Fruit fly (Drosophila melanogaster) whole organism, embryonic: ENCODE data around the gene Hexim.
A peak's percentile ranks its signal among the peaks of the same experiment; 100 is the strongest.

Experiments
- Bgb ChIP-seq: fragments of 200-800 bp; sonication (Bioruptor generic); IDR thresholded peaks from 2 replicates; pipeline ENCODE4 v1.3.6; 2022; ENCODE audit warnings: missing biosample characterization, missing genetic modification characterization; ENCODE audit not compliant: partially characterized antibody
- CG10462 ChIP-seq: fragments of 200-800 bp; sonication (Bioruptor generic); optimal IDR thresholded peaks from 2 replicates; lab custom pipeline; 2016; ENCODE audit warnings: missing biosample characterization, missing genetic modification characterization
- CG11093 ChIP-seq: fragments of 200-800 bp; sonication (Bioruptor generic); IDR thresholded peaks from 3 replicates; pipeline ENCODE4 v1.3.6; 2022; ENCODE audit warnings: missing biosample characterization, missing genetic modification characterization
- CG12236 ChIP-seq: fragments of 200-800 bp; sonication (Bioruptor generic); optimal IDR thresholded peaks from 2 replicates; lab custom pipeline; 2016; ENCODE audit warnings: missing biosample characterization, missing genetic modification characterization
- CG12299 ChIP-seq: fragments of 200-800 bp; sonication (Bioruptor generic); optimal IDR thresholded peaks from 2 replicates; lab custom pipeline; 2018; ENCODE audit warnings: missing biosample characterization, mild to moderate bottlenecking, missing genetic modification characterization
- CG12659 ChIP-seq: fragments of 200-800 bp; sonication (Bioruptor generic); optimal IDR thresholded peaks from 3 replicates; lab custom pipeline; 2017; ENCODE audit warnings: mild to moderate bottlenecking, missing biosample characterization, missing genetic modification reagents, missing genetic modification characterization
- CG13123 ChIP-seq: fragments of 200-800 bp; sonication (Bioruptor generic); optimal IDR thresholded peaks from 2 replicates; lab custom pipeline; 2016; ENCODE audit warnings: missing biosample characterization, missing genetic modification characterization
- CG13287 ChIP-seq: fragments of 200-800 bp; sonication (Bioruptor generic); IDR thresholded peaks from 2 replicates; pipeline ENCODE4 v1.3.6; 2022; ENCODE audit warnings: missing biosample characterization, missing genetic modification characterization; ENCODE audit not compliant: partially characterized antibody
- CG15073 ChIP-seq: fragments of 200-800 bp; sonication (Bioruptor generic); optimal IDR thresholded peaks from 2 replicates; lab custom pipeline; 2016; ENCODE audit warnings: missing biosample characterization, missing genetic modification characterization
- CG16779 ChIP-seq: fragments of 200-800 bp; sonication (Bioruptor generic); IDR thresholded peaks from 2 replicates; pipeline ENCODE4 v1.3.6; 2022; ENCODE audit warnings: missing biosample characterization, missing genetic modification characterization
- CG17328 ChIP-seq: fragments of 200-800 bp; sonication (Bioruptor generic); IDR thresholded peaks from 2 replicates; pipeline ENCODE4 v1.3.6; 2022; ENCODE audit warnings: missing biosample characterization, missing genetic modification characterization
- CG1792 ChIP-seq: fragments of 200-800 bp; sonication (Bioruptor generic); optimal IDR thresholded peaks from 2 replicates; lab custom pipeline; 2016; ENCODE audit warnings: missing biosample characterization, missing genetic modification characterization
- CG4282 ChIP-seq: fragments of 200-800 bp; sonication (Bioruptor generic); optimal IDR thresholded peaks from 2 replicates; lab custom pipeline; 2016; ENCODE audit warnings: missing biosample characterization, missing genetic modification characterization
- CG4328 ChIP-seq: fragments of 200-800 bp; sonication (Bioruptor generic); optimal IDR thresholded peaks from 3 replicates; lab custom pipeline; 2017; ENCODE audit warnings: missing biosample characterization, missing genetic modification reagents, missing genetic modification characterization
- CG4424 ChIP-seq: fragments of 200-800 bp; sonication (Bioruptor generic); optimal IDR thresholded peaks from 3 replicates; lab custom pipeline; 2016; ENCODE audit warnings: missing biosample characterization, missing genetic modification characterization
- CG4730 ChIP-seq: fragments of 200-800 bp; sonication (Bioruptor generic); IDR thresholded peaks from 2 replicates; pipeline ENCODE4 v1.3.6; 2022; ENCODE audit warnings: missing biosample characterization, missing genetic modification characterization
- CG4820 ChIP-seq: fragments of 200-800 bp; sonication (Bioruptor generic); optimal IDR thresholded peaks from 3 replicates; lab custom pipeline; 2016; ENCODE audit warnings: missing biosample characterization, missing genetic modification characterization
- CG5245 ChIP-seq: fragments of 200-800 bp; sonication (Bioruptor generic); optimal IDR thresholded peaks from 3 replicates; lab custom pipeline; 2016; ENCODE audit warnings: missing biosample characterization, missing genetic modification characterization
- CG6683 ChIP-seq: fragments of 200-800 bp; sonication (Bioruptor generic); optimal IDR thresholded peaks from 2 replicates; lab custom pipeline; 2017; ENCODE audit warnings: missing biosample characterization, mild to moderate bottlenecking, missing genetic modification characterization, missing genetic modification reagents
- CG6854 ChIP-seq: fragments of 200-800 bp; sonication (Bioruptor generic); optimal IDR thresholded peaks from 3 replicates; lab custom pipeline; 2017; ENCODE audit warnings: missing biosample characterization, mild to moderate bottlenecking, missing genetic modification characterization
- CG7839 ChIP-seq: fragments of 200-800 bp; sonication (Bioruptor generic); optimal IDR thresholded peaks from 3 replicates; lab custom pipeline; 2018; ENCODE audit warnings: missing biosample characterization, mild to moderate bottlenecking, missing genetic modification characterization, moderate library complexity
- CG9817 ChIP-seq: fragments of 200-800 bp; sonication (Bioruptor generic); optimal IDR thresholded peaks from 2 replicates; lab custom pipeline; 2018; ENCODE audit warnings: missing biosample characterization, mild to moderate bottlenecking, missing genetic modification characterization, moderate library complexity
- CoRest ChIP-seq: fragments of 200-800 bp; sonication (Bioruptor generic); optimal IDR thresholded peaks from 3 replicates; lab custom pipeline; 2018; ENCODE audit warnings: missing biosample characterization, mild to moderate bottlenecking, missing genetic modification characterization, moderate library complexity
- CrebB ChIP-seq: fragments of 200-800 bp; sonication (Bioruptor generic); optimal IDR thresholded peaks from 3 replicates; lab custom pipeline; 2018; ENCODE audit warnings: missing biosample characterization, mild to moderate bottlenecking, missing genetic modification characterization
- Dek ChIP-seq: fragments of 200-800 bp; sonication (Bioruptor generic); optimal IDR thresholded peaks from 3 replicates; lab custom pipeline; 2019; ENCODE audit warnings: missing biosample characterization, mild to moderate bottlenecking, missing genetic modification characterization, moderate library complexity
- Dp ChIP-seq: fragments of 200-800 bp; sonication (Bioruptor generic); optimal IDR thresholded peaks from 2 replicates; lab custom pipeline; 2018; ENCODE audit warnings: missing biosample characterization, mild to moderate bottlenecking, missing genetic modification characterization, moderate library complexity
- Drgx ChIP-seq: fragments of 200-800 bp; sonication (Bioruptor generic); IDR thresholded peaks from 2 replicates; pipeline ENCODE4 v1.3.6; 2022; ENCODE audit warnings: missing biosample characterization, missing genetic modification characterization
- Jarid2 ChIP-seq: fragments of 200-800 bp; sonication (Bioruptor generic); optimal IDR thresholded peaks from 3 replicates; lab custom pipeline; 2017; ENCODE audit warnings: mild to moderate bottlenecking, missing biosample characterization, missing genetic modification reagents, missing genetic modification characterization
- Max ChIP-seq: fragments of 200-800 bp; sonication (Bioruptor generic); optimal IDR thresholded peaks from 2 replicates; lab custom pipeline; 2016; ENCODE audit warnings: missing biosample characterization, mild to moderate bottlenecking, missing genetic modification characterization
- NFAT ChIP-seq: fragments of 200-800 bp; sonication (Bioruptor generic); IDR thresholded peaks from 2 replicates; pipeline ENCODE4 v1.3.6; 2022; ENCODE audit warnings: missing biosample characterization, missing genetic modification characterization
- Ptx1 ChIP-seq: fragments of 200-800 bp; sonication (Bioruptor generic); IDR thresholded peaks from 2 replicates; pipeline ENCODE4 v1.3.6; 2022; ENCODE audit warnings: missing biosample characterization, missing genetic modification characterization
- Ravus ChIP-seq: fragments of 200-800 bp; sonication (Bioruptor generic); IDR thresholded peaks from 2 replicates; pipeline ENCODE4 v1.3.6; 2022; ENCODE audit warnings: missing biosample characterization, missing genetic modification characterization
- Sox100B ChIP-seq: fragments of 200-800 bp; sonication (Bioruptor generic); optimal IDR thresholded peaks from 3 replicates; lab custom pipeline; 2018; ENCODE audit warnings: missing biosample characterization, mild to moderate bottlenecking, missing genetic modification characterization
- Sry-δ ChIP-seq: fragments of 200-800 bp; sonication (Bioruptor generic); optimal IDR thresholded peaks from 2 replicates; lab custom pipeline; 2016; ENCODE audit warnings: missing biosample characterization, missing genetic modification characterization
- Ssrp ChIP-seq: fragments of 200-800 bp; sonication (Bioruptor generic); optimal IDR thresholded peaks from 2 replicates; lab custom pipeline; 2018; ENCODE audit warnings: missing biosample characterization, mild to moderate bottlenecking, missing genetic modification characterization, moderate library complexity
- Tbp ChIP-seq: fragments of >200 bp; optimal IDR thresholded peaks from 2 replicates; lab custom pipeline; 2018; ENCODE audit warnings: missing biosample characterization, missing genetic modification characterization
- caup ChIP-seq: fragments of 200-800 bp; sonication (Bioruptor generic); optimal IDR thresholded peaks from 3 replicates; lab custom pipeline; 2017; ENCODE audit warnings: missing biosample characterization, mild to moderate bottlenecking, missing genetic modification characterization, moderate library complexity; ENCODE audit not compliant: severe bottlenecking
- chm ChIP-seq: fragments of 200-800 bp; sonication (Bioruptor generic); IDR thresholded peaks from 2 replicates; pipeline ENCODE4 v1.3.6; 2022; ENCODE audit warnings: missing biosample characterization, missing genetic modification characterization
- fd3F ChIP-seq: fragments of 200-800 bp; sonication (Bioruptor generic); optimal IDR thresholded peaks from 2 replicates; lab custom pipeline; 2018; ENCODE audit warnings: missing biosample characterization, mild to moderate bottlenecking, missing genetic modification characterization, moderate library complexity
- lilli ChIP-seq: fragments of 200-800 bp; sonication (Bioruptor generic); optimal IDR thresholded peaks from 3 replicates; lab custom pipeline; 2016; ENCODE audit warnings: missing biosample characterization, missing genetic modification characterization
- mld ChIP-seq: fragments of 200-800 bp; sonication (Bioruptor generic); IDR thresholded peaks from 3 replicates; pipeline ENCODE4 v1.3.6; 2022; ENCODE audit warnings: missing biosample characterization, missing genetic modification characterization; ENCODE audit not compliant: partially characterized antibody
- nau ChIP-seq: fragments of 200-800 bp; sonication (Bioruptor generic); optimal IDR thresholded peaks from 3 replicates; lab custom pipeline; 2017; ENCODE audit warnings: missing biosample characterization, mild to moderate bottlenecking, missing genetic modification characterization, missing genetic modification reagents
- nerfin-2 ChIP-seq: fragments of 200-800 bp; sonication (Bioruptor generic); IDR thresholded peaks from 2 replicates; pipeline ENCODE4 v1.3.6; 2022; ENCODE audit warnings: missing biosample characterization, missing genetic modification characterization; ENCODE audit not compliant: partially characterized antibody
- oc ChIP-seq: fragments of 200-800 bp; sonication (Bioruptor generic); optimal IDR thresholded peaks from 2 replicates; lab custom pipeline; 2018; ENCODE audit warnings: missing biosample characterization, mild to moderate bottlenecking, missing genetic modification characterization, moderate library complexity
- row ChIP-seq: fragments of 200-800 bp; sonication (Bioruptor generic); IDR thresholded peaks from 3 replicates; pipeline ENCODE4 v1.3.6; 2022; ENCODE audit warnings: missing biosample characterization, missing genetic modification characterization
- sc ChIP-seq, 3 experiments: fragments of >200 bp in 2 of 3; fragments of 200-800 bp in 1 of 3; sonication (Bioruptor generic) in 1 of 3; optimal IDR thresholded peaks; 2 replicates in 2 of 3; 3 replicates in 1 of 3; lab custom pipeline; 2017; ENCODE audit warnings: mild to moderate bottlenecking in 1 of 3, missing biosample characterization in 1 of 3, missing genetic modification characterization in 1 of 3, missing genetic modification reagents in 1 of 3
- sd ChIP-seq: fragments of 200-800 bp; sonication (Bioruptor generic); optimal IDR thresholded peaks from 3 replicates; lab custom pipeline; 2018; ENCODE audit warnings: missing biosample characterization, mild to moderate bottlenecking, missing genetic modification characterization, moderate library complexity
- so ChIP-seq: fragments of 200-800 bp; sonication (Bioruptor generic); IDR thresholded peaks from 3 replicates; pipeline ENCODE4 v1.3.6; 2022; ENCODE audit warnings: missing biosample characterization, missing genetic modification characterization

Gene Hexim

dm6 chr3R:14692230-14692970, 33.2 kb downstream of the Hexim start (continued):
- TF ChIP-seq sd (tag; lab: Kevin White, UChicago) (peak; percentile 51), fd3F (GFP tag; lab: Kevin White, UChicago) (no peak), so (GFP tag; lab: Robert Waterston, UW) (no peak), CG12659 (GFP tag; lab: Kevin White, UChicago) (peak; percentile 7), mld (GFP tag; lab: Robert Waterston, UW) (no peak), CG4424 (peak; percentile 83), CG4730 (GFP tag; lab: Robert Waterston, UW) (peak; percentile 31; the same call in 1 of the 2 replicates), oc (tag; lab: Kevin White, UChicago) (peak; percentile 56), CG17328 (GFP tag; lab: Robert Waterston, UW) (peak; percentile 79), Ptx1 (GFP tag; lab: Robert Waterston, UW) (peak; percentile 51), Dp (no peak), CG12236 (GFP tag; lab: Kevin White, UChicago) (peak; percentile 29), Bgb (GFP tag; lab: Robert Waterston, UW) (no peak), Sox100B (peak; percentile 67), CG15073 (no peak), nerfin-2 (GFP tag; lab: Robert Waterston, UW) (no peak), CG1792 (GFP tag; lab: Kevin White, UChicago) (no peak), CrebB (tag; lab: Kevin White, UChicago) (no peak), CG11093 (GFP tag; lab: Robert Waterston, UW) (0 out of 3 replicates have a peak, but pooled peaks have one; percentile 51), Jarid2 (GFP tag; lab: Kevin White, UChicago) (peak; percentile 6), Drgx (GFP tag; lab: Robert Waterston, UW) (peak; percentile 85), CG4328 (GFP tag; lab: Kevin White, UChicago) (no peak), lilli (peak; percentile 29), Ravus (GFP tag; lab: Robert Waterston, UW) (peak; percentile 19; the same call in 1 of the 2 replicates), CG4282 (GFP tag; lab: Kevin White, UChicago) (no peak), sc (optimal IDR thresholded peaks at IDR 0.05; lab: Kevin White, UChicago) (no peak), sc (GFP tag; optimal IDR thresholded peaks at IDR 0.05; lab: Kevin White, UChicago) (peak; percentile 63), CG4820 (GFP tag; lab: Kevin White, UChicago) (peak; percentile 73), Sry-δ (peak; percentile 13), CG5245 (GFP tag; lab: Kevin White, UChicago) (peak; percentile 70), CoRest (tag; lab: Kevin White, UChicago) (peak; percentile 32), row (peak; percentile 71), Max (GFP tag; lab: Kevin White, UChicago) (peak; percentile 21), Tbp (GFP tag; lab: Kevin White, UChicago) (no peak), Dek (tag; lab: Kevin White, UChicago) (no peak), caup (GFP tag; lab: Kevin White, UChicago) (no peak), CG7839 (tag; lab: Kevin White, UChicago) (peak; percentile 70), CG10462 (GFP tag; lab: Kevin White, UChicago) (peak; percentile 33), chm (peak; percentile 93), NFAT (GFP tag; lab: Robert Waterston, UW) (0 out of 2 replicates have a peak, but pooled peaks have one; percentile 12), CG13287 (GFP tag; lab: Robert Waterston, UW) (no peak), CG6854 (GFP tag; lab: Kevin White, UChicago) (no peak), CG12299 (no peak), CG9817 (tag; lab: Kevin White, UChicago) (no peak), CG16779 (GFP tag; lab: Robert Waterston, UW) (no peak), CG13123 (peak; percentile 39), Ssrp (peak; percentile 73), CG6683 (GFP tag; lab: Kevin White, UChicago) (no peak), nau (GFP tag; lab: Kevin White, UChicago) (peak; percentile 60)
